Worm (Caenorhabditis elegans): ENCODE data around the gene srh-282.

- TF ChIP-seq snu-23 (GFP tag; optimal IDR thresholded peaks at IDR 0.05), result no peak
- TF ChIP-seq ztf-11 (tag; optimal IDR thresholded peaks at IDR 0.05), result no peak
Measured at ce11 chrIV:244843-245242, 28.4 kb downstream of the srh-282 start, which contains the start of gene aass-1.

All from whole organism, L1 larva.